Worm (Caenorhabditis elegans) whole organism, early embryonic: ENCODE measurements around the gene R13A1.5.

Experiments
- B0310.2 ChIP-seq: sonication (generic microtip); optimal IDR thresholded peaks from 2 replicates; lab custom pipeline; 2016; ENCODE audit warnings: mild to moderate bottlenecking, missing genetic modification characterization, missing compliant biosample characterization
- F13C5.2 ChIP-seq: sonication (generic microtip); optimal IDR thresholded peaks from 2 replicates; lab custom pipeline; 2017; ENCODE audit warnings: mild to moderate bottlenecking, missing genetic modification characterization, inconsistent platforms, missing compliant biosample characterization
- ama-1 ChIP-seq: fragments of 150-350 bp; optimal IDR thresholded peaks from 2 replicates; lab custom pipeline; 2014
- ceh-13 ChIP-seq: fragments of 200-800 bp; sonication (Bioruptor generic); optimal IDR thresholded peaks from 2 replicates; lab custom pipeline; 2018; ENCODE audit warnings: mild to moderate bottlenecking, missing genetic modification characterization, missing compliant biosample characterization
- hmbx-1 ChIP-seq: sonication (generic microtip); optimal IDR thresholded peaks from 2 replicates; lab custom pipeline; 2016; ENCODE audit warnings: mild to moderate bottlenecking, missing genetic modification characterization, missing compliant biosample characterization
- hmg-4 ChIP-seq: fragments of 200-800 bp; sonication (Bioruptor generic); optimal IDR thresholded peaks from 2 replicates; lab custom pipeline; 2018; ENCODE audit warnings: mild to moderate bottlenecking, missing genetic modification characterization, missing compliant biosample characterization
- hnd-1 ChIP-seq: sonication (generic microtip); optimal IDR thresholded peaks from 2 replicates; lab custom pipeline; 2016; ENCODE audit warnings: missing genetic modification characterization, missing compliant biosample characterization
- pes-1 ChIP-seq: fragments of 200-800 bp; sonication (Bioruptor generic); IDR thresholded peaks from 2 replicates; pipeline ENCODE4 v1.3.6; 2022; ENCODE audit warnings: missing genetic modification reagents, missing genetic modification characterization, missing compliant biosample characterization
- scrt-1 ChIP-seq: fragments of 200-800 bp; sonication (Bioruptor generic); IDR thresholded peaks from 2 replicates; pipeline ENCODE4 v1.3.6; 2022; ENCODE audit warnings: missing genetic modification characterization, missing compliant biosample characterization
- sea-1 ChIP-seq: fragments of 200-800 bp; sonication (Bioruptor generic); conservative IDR thresholded peaks from 2 replicates; pipeline ENCODE4 v1.3.6; 2022; ENCODE audit warnings: missing genetic modification characterization, missing compliant biosample characterization
- tra-4 ChIP-seq: sonication (generic microtip); optimal IDR thresholded peaks from 2 replicates; lab custom pipeline; 2017; ENCODE audit warnings: missing genetic modification characterization, missing compliant biosample characterization

DNA sequence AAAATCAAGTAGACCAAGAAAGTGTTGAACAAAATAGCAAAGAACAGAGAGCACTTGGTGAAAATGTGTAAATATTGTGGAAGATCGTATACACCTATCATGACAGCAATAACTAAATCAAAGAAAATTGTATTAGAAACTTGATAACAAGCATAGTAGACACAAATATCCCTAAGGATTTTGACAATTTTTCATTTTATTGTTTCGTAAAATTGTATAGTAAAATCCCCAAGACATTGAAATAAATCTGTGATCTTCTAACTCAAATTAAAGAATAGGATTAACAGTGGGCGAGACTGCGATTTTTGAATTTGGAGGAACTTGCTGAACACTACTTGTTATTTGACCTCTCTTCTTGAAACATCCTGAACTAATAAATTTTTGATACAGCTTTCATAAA is 20.4 kb downstream of the R13A1.5 start, which contains the start of gene str-220:
- TF ChIP-seq sea-1 (GFP tag; lab: Robert Waterston, UW) (no peak), ceh-13 (GFP tag; lab: Kevin White, UChicago) (no peak), ama-1 (lab: Kevin White, UChicago) (no peak), B0310.2 (tag; lab: Kevin White, UChicago) (no peak), scrt-1 (GFP tag; lab: Robert Waterston, UW) (no peak), F13C5.2 (tag; lab: Kevin White, UChicago) (no peak), pes-1 (GFP tag; lab: Robert Waterston, UW) (no peak), tra-4 (tag; lab: Kevin White, UChicago) (no peak), hmg-4 (GFP tag; lab: Kevin White, UChicago) (no peak), hnd-1 (tag; lab: Kevin White, UChicago) (no peak), hmbx-1 (no peak)
